Fruit fly (Drosophila melanogaster) whole organism, wandering third instar larva: Measurements from ENCODE around the gene His3.3A.

Experiments
- Abd-B ChIP-seq: fragments of >200 bp; optimal IDR thresholded peaks from 2 replicates; lab custom pipeline; 2017; ENCODE audit warnings: missing biosample characterization, missing genetic modification characterization
- Dfd ChIP-seq: fragments of >200 bp; optimal IDR thresholded peaks from 2 replicates; lab custom pipeline; 2017; ENCODE audit warnings: missing biosample characterization, missing genetic modification characterization
- Dif ChIP-seq: fragments of 200-275, 200-300 bp; sonication (Bioruptor generic); optimal IDR thresholded peaks from 2 replicates; lab custom pipeline; 2018; ENCODE audit warnings: missing biosample characterization, missing genetic modification characterization; ENCODE audit not compliant: partially characterized antibody
- HLH106 ChIP-seq: fragments of 200-800 bp; optimal IDR thresholded peaks from 3 replicates; lab custom pipeline; 2019; ENCODE audit warnings: missing biosample characterization, mild to moderate bottlenecking, missing genetic modification characterization, moderate library complexity
- Hr78 ChIP-seq: fragments of >200 bp; optimal IDR thresholded peaks from 2 replicates; lab custom pipeline; 2017; ENCODE audit warnings: missing biosample characterization, missing genetic modification characterization
- Hr83 ChIP-seq: fragments of 200-300 bp; sonication (Bioruptor generic); optimal IDR thresholded peaks from 2 replicates; lab custom pipeline; 2016; ENCODE audit warnings: missing biosample characterization, mild to moderate bottlenecking, missing genetic modification characterization, moderate library complexity; ENCODE audit not compliant: poor library complexity, severe bottlenecking
- fru ChIP-seq: fragments of 200-800 bp; sonication (Bioruptor generic); optimal IDR thresholded peaks from 3 replicates; lab custom pipeline; 2016; ENCODE audit warnings: missing biosample characterization, mild to moderate bottlenecking, missing genetic modification characterization
- pan ChIP-seq: fragments of >200 bp; optimal IDR thresholded peaks from 2 replicates; lab custom pipeline; 2017
- rgr ChIP-seq: fragments of 200-800 bp; sonication (Bioruptor generic); optimal IDR thresholded peaks from 3 replicates; lab custom pipeline; 2016; ENCODE audit warnings: missing biosample characterization, mild to moderate bottlenecking, missing genetic modification characterization
- sv ChIP-seq: fragments of 200-800 bp; sonication (Bioruptor generic); optimal IDR thresholded peaks from 3 replicates; lab custom pipeline; 2016; ENCODE audit warnings: missing biosample characterization, missing genetic modification characterization
- tai ChIP-seq: sonication (Bioruptor generic); optimal IDR thresholded peaks from 2 replicates; lab custom pipeline; 2016; ENCODE audit warnings: missing biosample characterization, missing genetic modification characterization

- TF ChIP-seq HLH106 (tag; lab: Kevin White, UChicago) (no peak), fru (no peak), Abd-B (no peak), Hr83 (GFP tag; lab: Kevin White, UChicago) (no peak), Dif (peak; percentile 35), pan (lab: Kevin White, UChicago) (no peak), rgr (GFP tag; lab: Kevin White, UChicago) (no peak), Dfd (GFP tag; lab: Kevin White, UChicago) (no peak), tai (GFP tag; lab: Kevin White, UChicago) (no peak), Hr78 (GFP tag; lab: Kevin White, UChicago) (no peak), sv (GFP tag; lab: Kevin White, UChicago) (no peak)
These were observed 8.0 kb downstream of the His3.3A start for dm6 chr2L:5062799-5063404.
